Worm (Caenorhabditis elegans): ENCODE data around the gene arrd-10.

DNA sequence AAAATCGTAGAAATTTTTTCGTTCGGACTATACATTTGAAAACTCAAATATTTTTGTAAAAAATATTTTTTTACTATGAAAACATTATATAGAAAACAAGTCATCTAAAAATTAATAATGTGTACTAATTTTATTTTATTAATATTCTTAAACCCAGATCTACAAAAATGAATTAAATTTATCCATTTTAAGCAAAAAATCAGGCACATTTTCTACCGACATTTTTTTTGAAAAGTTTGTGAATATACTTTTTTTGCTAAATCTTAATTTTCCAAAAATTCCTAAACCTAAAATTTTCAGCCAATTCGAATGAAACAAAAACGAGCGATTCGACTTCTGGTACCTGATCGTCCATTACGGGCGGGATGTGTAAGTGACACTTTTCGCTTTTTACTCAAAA is at the start of gene arrd-10:
- TF ChIP-seq ztf-23 (GFP tag; IDR thresholded peaks at IDR 0.05) (no peak), T22C8.4 (GFP tag; IDR thresholded peaks at IDR 0.05) (no peak), flt-1 (GFP tag; IDR thresholded peaks at IDR 0.05) (no peak), tab-1 (GFP tag; IDR thresholded peaks at IDR 0.05) (no peak), ref-1 (GFP tag; conservative IDR thresholded peaks at IDR 0.05) (no peak)

Data from whole organism, midembryonic.